Fruit fly (Drosophila melanogaster) whole organism, adult: ENCODE data around the gene CG8369.

Experiments
- CG1620 ChIP-seq: fragments of 200-800 bp; sonication (Bioruptor generic); optimal IDR thresholded peaks from 2 replicates; lab custom pipeline; 2016; ENCODE audit warnings: missing biosample characterization, missing genetic modification characterization
- cic ChIP-seq: fragments of 200-800 bp; sonication (Bioruptor generic); optimal IDR thresholded peaks from 2 replicates; lab custom pipeline; 2017; ENCODE audit warnings: missing biosample characterization, mild to moderate bottlenecking, missing genetic modification characterization, moderate library complexity

- no peak for TF ChIP-seq cic (GFP tag; lab: Kevin White, UChicago)
- no peak for TF ChIP-seq CG1620 (GFP tag; lab: Kevin White, UChicago)
These were observed 22.3 kb downstream of the CG8369 start for dm6 chr3R:8843942-8844637.
